Worm (Caenorhabditis elegans): ENCODE measurements around the gene ctsa-3.1.

DNA sequence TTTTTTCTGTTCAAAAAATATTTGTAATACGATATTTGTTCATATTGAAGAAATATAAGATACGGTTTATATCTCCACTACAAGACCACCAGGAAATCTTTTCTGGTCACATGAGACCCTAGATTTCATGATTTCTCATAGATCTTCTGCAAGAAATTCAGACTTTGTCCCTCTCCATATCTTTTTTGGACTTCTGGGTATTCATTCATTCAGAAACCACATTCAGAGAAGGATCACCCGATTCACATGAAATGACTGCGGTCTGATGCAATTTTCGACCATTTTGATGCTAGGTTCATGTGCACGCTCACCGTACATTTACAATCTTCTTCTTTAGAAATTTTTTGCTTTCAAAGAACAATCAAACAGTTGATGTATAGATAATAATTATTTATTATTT lies 47.2 kb downstream of the ctsa-3.1 start:
- no peak for TF ChIP-seq him-1 (tag; optimal IDR thresholded peaks at IDR 0.05)
- TF ChIP-seq W03F9.2 (tag; optimal IDR thresholded peaks at IDR 0.05): no peak
- TF ChIP-seq dao-5 (tag; optimal IDR thresholded peaks at IDR 0.05): no peak

Data from whole organism, L4/young adult.